Worm (Caenorhabditis elegans) whole organism, L3 larva: Measurements from ENCODE around the gene K07F5.16.

Source experiments
- R02D3.7 ChIP-seq: fragments of 150-350 bp; optimal IDR thresholded peaks from 2 replicates; lab custom pipeline; 2014; ENCODE audit warnings: missing biosample characterization, missing genetic modification characterization
- ZK546.5 ChIP-seq: sonication (generic microtip); optimal IDR thresholded peaks from 2 replicates; lab custom pipeline; 2017; ENCODE audit warnings: missing biosample characterization, missing genetic modification characterization
- aly-2 ChIP-seq: fragments of 150-350 bp; optimal IDR thresholded peaks from 2 replicates; lab custom pipeline; 2014; ENCODE audit warnings: missing biosample characterization, missing genetic modification characterization
- ama-1 ChIP-seq: fragments of 150-350 bp; optimal IDR thresholded peaks from 2 replicates; lab custom pipeline; 2018
- ceh-16 ChIP-seq: sonication (generic microtip); optimal IDR thresholded peaks from 2 replicates; lab custom pipeline; 2017; ENCODE audit warnings: missing biosample characterization, missing genetic modification characterization
- ceh-28 ChIP-seq: fragments of 150-350 bp; optimal IDR thresholded peaks from 2 replicates; lab custom pipeline; 2014; ENCODE audit warnings: missing biosample characterization, missing genetic modification reagents, missing genetic modification characterization
- ceh-9 ChIP-seq: sonication (generic microtip); optimal IDR thresholded peaks from 2 replicates; lab custom pipeline; 2018; ENCODE audit warnings: missing biosample characterization, missing genetic modification characterization
- daf-12 ChIP-seq: fragments of 150-350 bp; optimal IDR thresholded peaks from 2 replicates; lab custom pipeline; 2014; ENCODE audit warnings: missing biosample characterization, missing genetic modification reagents, missing genetic modification characterization
- egl-27 ChIP-seq: sonication (generic microtip); optimal IDR thresholded peaks from 4 replicates; lab custom pipeline; 2017; ENCODE audit warnings: missing biosample characterization, missing genetic modification reagents, missing genetic modification characterization
- egl-5 ChIP-seq: fragments of 150-350 bp; optimal IDR thresholded peaks from 2 replicates; lab custom pipeline; 2017; ENCODE audit warnings: missing biosample characterization, missing genetic modification reagents, missing genetic modification characterization, inconsistent platforms
- elt-1 ChIP-seq: fragments of 150-350 bp; optimal IDR thresholded peaks from 2 replicates; lab custom pipeline; 2014; ENCODE audit warnings: missing biosample characterization, missing genetic modification characterization
- elt-2 ChIP-seq: sonication (generic microtip); optimal IDR thresholded peaks from 2 replicates; lab custom pipeline; 2016; ENCODE audit warnings: missing genetic modification reagents, mild to moderate bottlenecking, missing genetic modification characterization, missing compliant biosample characterization
- elt-3 ChIP-seq, 3 experiments: fragments of 150-350 bp in 1 of 3; sonication (generic microtip) in 2 of 3; optimal IDR thresholded peaks; 2 replicates in 2 of 3; 4 replicates in 1 of 3; lab custom pipeline; 2014 to 2017; ENCODE audit warnings: missing biosample characterization in 3 of 3, missing genetic modification characterization in 3 of 3
- eor-1 ChIP-seq, 2 experiments: fragments of 150-350 bp; optimal IDR thresholded peaks; 2 replicates each; lab custom pipeline; 2014 to 2018; ENCODE audit warnings: missing biosample characterization in 2 of 2, missing genetic modification characterization in 2 of 2
- fkh-2 ChIP-seq: fragments of 150-350 bp; optimal IDR thresholded peaks from 2 replicates; lab custom pipeline; 2014; ENCODE audit warnings: missing biosample characterization, missing genetic modification reagents, missing genetic modification characterization
- fos-1 ChIP-seq: fragments of 150-350 bp; optimal IDR thresholded peaks from 2 replicates; lab custom pipeline; 2014; ENCODE audit warnings: missing biosample characterization, missing genetic modification characterization
- hmg-11 ChIP-seq: sonication (generic microtip); optimal IDR thresholded peaks from 2 replicates; lab custom pipeline; 2016; ENCODE audit warnings: missing genetic modification characterization, missing compliant biosample characterization
- jun-1 ChIP-seq: fragments of 150-350 bp; optimal IDR thresholded peaks from 2 replicates; lab custom pipeline; 2014; ENCODE audit warnings: missing biosample characterization, missing genetic modification reagents, missing genetic modification characterization
- lin-15B ChIP-seq: fragments of 150-350 bp; optimal IDR thresholded peaks from 2 replicates; lab custom pipeline; 2014; ENCODE audit warnings: missing biosample characterization, missing genetic modification characterization
- lin-39 ChIP-seq: fragments of 150-350 bp; optimal IDR thresholded peaks from 2 replicates; lab custom pipeline; 2018; ENCODE audit warnings: missing biosample characterization, missing genetic modification reagents, missing genetic modification characterization
- lsy-12 ChIP-seq: sonication (generic microtip); optimal IDR thresholded peaks from 2 replicates; lab custom pipeline; 2016; ENCODE audit warnings: mild to moderate bottlenecking, missing genetic modification characterization, missing compliant biosample characterization
- mdl-1 ChIP-seq: fragments of 150-350 bp; optimal IDR thresholded peaks from 2 replicates; lab custom pipeline; 2014; ENCODE audit warnings: missing biosample characterization, missing genetic modification characterization
- mml-1 ChIP-seq: fragments of 150-350 bp; sonication (generic microtip); optimal IDR thresholded peaks from 3 replicates; lab custom pipeline; 2014; ENCODE audit warnings: missing biosample characterization, missing genetic modification characterization
- nfya-1 ChIP-seq: sonication (generic microtip); optimal IDR thresholded peaks from 2 replicates; lab custom pipeline; 2017; ENCODE audit warnings: missing genetic modification characterization, mild to moderate bottlenecking, missing compliant biosample characterization, antibody characterized with exemption, moderate library complexity; ENCODE audit not compliant: insufficient read depth
- nhr-11 ChIP-seq: fragments of 150-350 bp; optimal IDR thresholded peaks from 2 replicates; lab custom pipeline; 2014; ENCODE audit warnings: missing biosample characterization, missing genetic modification characterization
- nhr-12 ChIP-seq: fragments of 150-350 bp; optimal IDR thresholded peaks from 2 replicates; lab custom pipeline; 2014; ENCODE audit warnings: missing biosample characterization, missing genetic modification characterization
- nhr-237 ChIP-seq: fragments of 150-350 bp; optimal IDR thresholded peaks from 2 replicates; lab custom pipeline; 2014; ENCODE audit warnings: missing biosample characterization, missing genetic modification characterization
- nhr-25 ChIP-seq: sonication (generic microtip); optimal IDR thresholded peaks from 2 replicates; lab custom pipeline; 2017; ENCODE audit warnings: missing biosample characterization, missing genetic modification characterization
- nhr-28 ChIP-seq: fragments of 150-350 bp; optimal IDR thresholded peaks from 2 replicates; lab custom pipeline; 2014; ENCODE audit warnings: missing biosample characterization, missing genetic modification characterization
- nhr-43 ChIP-seq: sonication (generic microtip); optimal IDR thresholded peaks from 2 replicates; lab custom pipeline; 2016; ENCODE audit warnings: mild to moderate bottlenecking, missing genetic modification characterization, missing compliant biosample characterization; ENCODE audit not compliant: poor library complexity, severe bottlenecking
- nhr-67 ChIP-seq: fragments of 150-350 bp; optimal IDR thresholded peaks from 2 replicates; lab custom pipeline; 2014; ENCODE audit warnings: missing biosample characterization, missing genetic modification characterization
- nhr-77 ChIP-seq: fragments of 150-350 bp; optimal IDR thresholded peaks from 2 replicates; lab custom pipeline; 2014; ENCODE audit warnings: missing biosample characterization, missing genetic modification characterization
- pqm-1 ChIP-seq: fragments of 150-350 bp; optimal IDR thresholded peaks from 2 replicates; lab custom pipeline; 2017; ENCODE audit warnings: missing biosample characterization, missing genetic modification characterization, inconsistent platforms
- skn-1 ChIP-seq: fragments of 150-350 bp; optimal IDR thresholded peaks from 2 replicates; lab custom pipeline; 2014; ENCODE audit warnings: missing biosample characterization, missing genetic modification characterization
- unc-39 ChIP-seq: sonication (generic microtip); optimal IDR thresholded peaks from 4 replicates; lab custom pipeline; 2017; ENCODE audit warnings: missing biosample characterization, missing genetic modification characterization
- zag-1 ChIP-seq: fragments of 150-350 bp; optimal IDR thresholded peaks from 2 replicates; lab custom pipeline; 2014; ENCODE audit warnings: missing biosample characterization, missing genetic modification characterization
- ztf-11 ChIP-seq: fragments of 150-350 bp; optimal IDR thresholded peaks from 2 replicates; lab custom pipeline; 2014; ENCODE audit warnings: missing biosample characterization, missing genetic modification characterization
- ztf-4 ChIP-seq: fragments of 150-350 bp; optimal IDR thresholded peaks from 2 replicates; lab custom pipeline; 2014; ENCODE audit warnings: missing biosample characterization, missing genetic modification characterization

K07F5.16 gene

DNA sequence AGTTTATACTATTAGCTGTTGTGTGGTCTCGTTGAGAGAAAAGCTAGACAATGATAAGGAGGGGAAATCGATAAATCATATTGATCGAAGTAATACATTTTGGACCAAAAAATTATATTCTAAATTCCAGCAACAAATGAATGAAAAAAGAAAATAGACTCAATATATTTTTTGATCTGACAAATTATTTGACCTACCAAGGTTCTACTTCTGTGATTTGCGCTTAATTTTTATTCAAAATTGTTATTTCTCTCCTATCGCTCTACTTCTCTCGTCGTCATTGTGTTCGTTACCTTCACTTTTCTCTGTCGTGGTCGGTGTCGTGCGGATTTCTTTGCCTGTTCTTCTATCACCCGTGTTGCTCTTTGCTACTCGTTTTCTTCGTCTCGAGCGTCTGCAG is 4.9 kb upstream of the K07F5.16 start:
- TF ChIP-seq elt-2 (tag; lab: Kevin White, UChicago) (no peak), mml-1 (tag; lab: Kevin White, UChicago) (no peak), fos-1 (tag; lab: Kevin White, UChicago) (no peak), nhr-11 (tag; lab: Kevin White, UChicago) (no peak), egl-5 (tag; lab: Kevin White, UChicago) (no peak), nhr-25 (tag; lab: Kevin White, UChicago) (no peak), nhr-67 (tag; lab: Kevin White, UChicago) (no peak), ztf-4 (tag; lab: Kevin White, UChicago) (no peak), lin-39 (tag; lab: Kevin White, UChicago) (no peak), nhr-237 (no peak), nhr-43 (tag; lab: Kevin White, UChicago) (no peak), nhr-77 (no peak), daf-12 (tag; lab: Kevin White, UChicago) (no peak), unc-39 (tag; lab: Kevin White, UChicago) (no peak), eor-1 (tag; optimal IDR thresholded peaks at IDR 0.05; lab: Kevin White, UChicago) (no peak), jun-1 (no peak), ceh-9 (tag; lab: Kevin White, UChicago) (no peak), skn-1 (tag; lab: Kevin White, UChicago) (no peak), hmg-11 (no peak), pqm-1 (no peak)

DNA sequence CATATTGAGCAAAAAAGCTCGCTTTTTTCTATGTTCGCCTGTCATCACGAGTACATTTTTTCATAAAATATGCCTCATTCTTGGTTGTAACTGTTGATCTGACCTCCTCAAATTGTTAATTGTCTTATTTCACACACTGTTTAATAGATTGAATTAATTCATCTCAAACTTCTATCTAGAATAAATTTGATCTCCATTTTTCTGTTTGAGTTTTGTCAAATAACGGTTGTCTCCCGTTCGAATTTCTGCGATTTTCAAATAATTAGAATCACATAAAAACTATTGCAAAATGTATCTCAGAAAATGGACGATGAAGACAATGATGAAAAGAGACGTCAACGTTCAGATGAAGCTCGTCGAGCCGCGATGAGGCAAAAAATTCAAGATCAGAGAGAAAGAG is 2.0 kb upstream of the K07F5.16 start, which contains the start of gene K07F5.14:
Gene K07F5.14, plus strand, starts transcription at position 301 of the 400 bp plus-strand sequence.
- no peak for TF ChIP-seq zag-1 (tag; lab: Kevin White, UChicago)
- no peak for TF ChIP-seq hmg-11
- no peak for TF ChIP-seq egl-27 (tag; lab: Kevin White, UChicago)
- TF ChIP-seq nhr-237, result no peak
- TF ChIP-seq nfya-1 (tag; lab: Kevin White, UChicago), result no peak
- TF ChIP-seq ceh-16, result no peak
- no peak for TF ChIP-seq nhr-28 (tag; lab: Kevin White, UChicago)
- TF ChIP-seq nhr-12 (tag; lab: Kevin White, UChicago), result no peak
- TF ChIP-seq R02D3.7, result no peak
- no peak for TF ChIP-seq ceh-28 (tag; lab: Kevin White, UChicago)
- TF ChIP-seq unc-39 (tag; lab: Kevin White, UChicago), result no peak
- TF ChIP-seq elt-2 (tag; lab: Kevin White, UChicago), result no peak
- no peak for TF ChIP-seq mdl-1 (tag; lab: Kevin White, UChicago)
- TF ChIP-seq ztf-4 (tag; lab: Kevin White, UChicago), result no peak
- no peak for TF ChIP-seq nhr-11 (tag; lab: Kevin White, UChicago)

DNA sequence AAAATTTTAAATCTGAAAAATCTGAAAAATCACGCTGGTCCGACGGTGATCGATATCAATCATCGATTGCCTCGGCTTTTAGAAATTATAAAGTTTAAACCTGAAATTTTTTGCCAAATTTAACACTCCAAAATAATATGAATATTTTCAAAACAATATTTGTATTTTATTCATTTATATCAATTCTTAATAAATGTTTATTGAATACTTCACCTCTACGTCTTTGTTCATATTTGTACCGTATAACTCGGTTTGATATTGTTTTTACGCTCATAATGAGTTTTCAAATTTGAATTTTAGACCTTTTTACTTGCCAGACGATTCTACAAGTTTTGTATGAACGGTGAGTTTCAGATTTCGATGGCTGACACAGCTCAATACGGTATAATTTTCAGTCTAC is 861 bp downstream of the K07F5.16 start, which contains the start of the genes K07F5.15 and K07F5.22:
Gene K07F5.15, plus strand, starts transcription at position 301 of the 400 bp plus-strand sequence.
Gene K07F5.22, plus strand, starts transcription at position 301 of the 400 bp plus-strand sequence.
- TF ChIP-seq egl-27 (tag; lab: Kevin White, UChicago), result no peak
- no peak for TF ChIP-seq ceh-16
- no peak for TF ChIP-seq ceh-9 (tag; lab: Kevin White, UChicago)
- TF ChIP-seq elt-3 (tag; optimal IDR thresholded peaks at IDR 0.05; lab: Kevin White, UChicago), result no peak
- TF ChIP-seq ztf-11 (tag; lab: Kevin White, UChicago), result no peak
- no peak for TF ChIP-seq fos-1 (tag; lab: Kevin White, UChicago)
- no peak for TF ChIP-seq aly-2
- TF ChIP-seq nhr-12 (tag; lab: Kevin White, UChicago), result no peak
- TF ChIP-seq ZK546.5 (tag; lab: Kevin White, UChicago), result no peak
- TF ChIP-seq hmg-11, result no peak
- TF ChIP-seq nhr-237, result no peak
- no peak for TF ChIP-seq fkh-2 (tag; lab: Kevin White, UChicago)
- no peak for TF ChIP-seq nhr-77
- no peak for TF ChIP-seq nhr-67 (tag; lab: Kevin White, UChicago)
- no peak for TF ChIP-seq elt-1
- no peak for TF ChIP-seq nfya-1 (tag; lab: Kevin White, UChicago)
- no peak for TF ChIP-seq lin-39 (tag; lab: Kevin White, UChicago)

DNA sequence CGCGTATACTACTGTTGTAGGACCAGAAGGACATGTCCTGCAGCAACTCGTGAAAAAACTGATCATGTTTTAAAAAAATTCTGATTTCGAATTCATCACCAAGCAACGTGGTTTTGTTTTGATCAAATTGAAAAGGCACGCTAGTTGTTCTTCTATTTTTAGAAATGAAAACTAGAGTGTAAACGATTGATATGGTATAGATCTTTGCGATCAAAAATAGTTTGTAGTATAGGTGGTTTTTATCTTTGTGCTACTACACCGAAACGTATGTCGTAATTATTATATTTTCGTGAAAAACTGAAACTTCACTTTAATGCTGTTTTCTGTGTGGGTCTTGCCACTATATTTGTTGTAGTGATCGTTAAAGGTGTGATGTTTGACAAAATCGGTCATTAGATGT is 2.9 kb downstream of the K07F5.16 start:
- no peak for TF ChIP-seq ama-1 (lab: Kevin White, UChicago)
- no peak for TF ChIP-seq zag-1 (tag; lab: Kevin White, UChicago)
- no peak for TF ChIP-seq nfya-1 (tag; lab: Kevin White, UChicago)
- TF ChIP-seq lin-15B, result no peak
- TF ChIP-seq lsy-12 (tag; lab: Kevin White, UChicago), result no peak
- TF ChIP-seq fos-1 (tag; lab: Kevin White, UChicago), result no peak
- TF ChIP-seq elt-1, result no peak
- no peak for TF ChIP-seq nhr-11 (tag; lab: Kevin White, UChicago)
- TF ChIP-seq nhr-237, result no peak
- TF ChIP-seq, all 47 proteins: peak for 0
